Worm (Caenorhabditis elegans): ENCODE measurements around the gene Y7A5A.7.

Gene Y7A5A.7

ce11 chrX:15844330-15844729, 40.4 kb upstream of the Y7A5A.7 start:
- TF ChIP-seq mab-9 (GFP tag; IDR thresholded peaks at IDR 0.05), result no peak
- no peak for TF ChIP-seq C16A3.4 (tag; optimal IDR thresholded peaks at IDR 0.05)
- no peak for TF ChIP-seq ztf-4 (tag; optimal IDR thresholded peaks at IDR 0.05)
- no peak for TF ChIP-seq efl-1 (optimal IDR thresholded peaks at IDR 0.05)
- no peak for TF ChIP-seq efl-1 (GFP tag; optimal IDR thresholded peaks at IDR 0.05 in 1 of 2)
- TF ChIP-seq unc-62 (GFP tag; optimal IDR thresholded peaks at IDR 0.05), result no peak
- TF ChIP-seq skn-1 (tag; optimal IDR thresholded peaks at IDR 0.05), result no peak

- peak; percentile 58 for TF ChIP-seq nhr-71 (tag; optimal IDR thresholded peaks at IDR 0.05)
- peak; percentile 67 for TF ChIP-seq elt-2 (tag; optimal IDR thresholded peaks at IDR 0.05)
- no peak for TF ChIP-seq sox-4 (tag; optimal IDR thresholded peaks at IDR 0.05)
- peak; percentile 8 to 31 for TF ChIP-seq lsy-2 (tag; optimal IDR thresholded peaks at IDR 0.05)
- no peak for TF ChIP-seq lin-14 (GFP tag; optimal IDR thresholded peaks at IDR 0.05)
- peak; percentile 10 for TF ChIP-seq nhr-47 (tag; optimal IDR thresholded peaks at IDR 0.05)
- peak; percentile 2 for TF ChIP-seq nhr-85 (tag)
- TF ChIP-seq sup-37 (GFP tag; optimal IDR thresholded peaks at IDR 0.05), result no peak
- no peak for TF ChIP-seq tlp-1 (tag; optimal IDR thresholded peaks at IDR 0.05)
Measured at ce11 chrX:15842492-15842891, 38.5 kb upstream of the Y7A5A.7 start.

- TF ChIP-seq unc-62 (GFP tag; optimal IDR thresholded peaks at IDR 0.05) (peak; percentile 48), swsn-7 (tag; optimal IDR thresholded peaks at IDR 0.05) (peak; percentile 99), jun-1 (tag; optimal IDR thresholded peaks at IDR 0.05) (peak; percentile 98), dpl-1 (GFP tag; optimal IDR thresholded peaks at IDR 0.05) (peak; percentile 78 to 82 (median 81)), sptf-1 (tag; optimal IDR thresholded peaks at IDR 0.05) (no peak), hpl-2 (GFP tag; optimal IDR thresholded peaks at IDR 0.05) (peak; percentile 86), nhr-77 (tag; optimal IDR thresholded peaks at IDR 0.05) (peak; percentile 98), ceh-88 (GFP tag; IDR thresholded peaks at IDR 0.05) (peak; percentile 96), pqm-1 (tag; optimal IDR thresholded peaks at IDR 0.05) (peak; percentile 81), skn-1 (tag; optimal IDR thresholded peaks at IDR 0.05) (peak; percentile 94), C04F5.9 (tag; optimal IDR thresholded peaks at IDR 0.05) (peak; percentile 85), ztf-4 (tag; optimal IDR thresholded peaks at IDR 0.05) (peak; percentile 97), nhr-19 (GFP tag; conservative IDR thresholded peaks at IDR 0.05) (peak; percentile 99), mdl-1 (tag; optimal IDR thresholded peaks at IDR 0.05) (peak; percentile 55 to 98), ets-5 (GFP tag; IDR thresholded peaks at IDR 0.05) (no peak), blmp-1 (tag; optimal IDR thresholded peaks at IDR 0.05) (peak; percentile 96), hlh-17 (GFP tag; optimal IDR thresholded peaks at IDR 0.05; ENCODE audit: borderline replicate concordance) (no peak), ceh-90 (tag; optimal IDR thresholded peaks at IDR 0.05) (no peak), lir-3 (tag; optimal IDR thresholded peaks at IDR 0.05; ENCODE audit: poor library complexity) (peak; percentile 95), vab-15 (tag; optimal IDR thresholded peaks at IDR 0.05) (peak; percentile 85), nhr-28 (tag; optimal IDR thresholded peaks at IDR 0.05) (no peak), nhr-12 (tag; optimal IDR thresholded peaks at IDR 0.05) (peak; percentile 32), C34B4.2 (tag; optimal IDR thresholded peaks at IDR 0.05) (peak; percentile 75), ztf-11 (tag; optimal IDR thresholded peaks at IDR 0.05) (peak in 1 of 2 experiments; percentile 93), pax-3 (tag; optimal IDR thresholded peaks at IDR 0.05) (peak; percentile 91), egl-27 (tag; optimal IDR thresholded peaks at IDR 0.05) (peak; percentile 95 to 97), hlh-4 (tag; optimal IDR thresholded peaks at IDR 0.05) (no peak), mep-1 (tag; optimal IDR thresholded peaks at IDR 0.05) (peak; percentile 97), nhr-11 (tag; optimal IDR thresholded peaks at IDR 0.05) (peak; percentile 77), elt-3 (tag; optimal IDR thresholded peaks at IDR 0.05) (peak; percentile 89 to 99 (median 98)), zag-1 (tag; optimal IDR thresholded peaks at IDR 0.05) (peak; percentile 81), grh-1 (GFP tag; IDR thresholded peaks at IDR 0.05) (peak; percentile 98), nhr-237 (tag; optimal IDR thresholded peaks at IDR 0.05) (peak; percentile 82), elt-2 (tag; optimal IDR thresholded peaks at IDR 0.05) (peak; percentile 94), nhr-71 (tag; optimal IDR thresholded peaks at IDR 0.05) (peak; percentile 99), ceh-82 (tag; optimal IDR thresholded peaks at IDR 0.05) (peak; percentile 94 to 99 (median 97)), zip-4 (GFP tag; optimal IDR thresholded peaks at IDR 0.05) (peak; percentile 91), lsy-2 (tag; optimal IDR thresholded peaks at IDR 0.05) (peak; percentile 100), irx-1 (tag; optimal IDR thresholded peaks at IDR 0.05) (peak; percentile 95)
Measured at ce11 chrX:15841086-15841622, 37.2 kb upstream of the Y7A5A.7 start, which contains the start of gene serp-1.1. Gene serp-1.1, plus strand, starts transcription at chrX:15841572.
